Fruit fly (Drosophila melanogaster): ENCODE measurements around the gene TSG101.

The TSG101 gene

DNA sequence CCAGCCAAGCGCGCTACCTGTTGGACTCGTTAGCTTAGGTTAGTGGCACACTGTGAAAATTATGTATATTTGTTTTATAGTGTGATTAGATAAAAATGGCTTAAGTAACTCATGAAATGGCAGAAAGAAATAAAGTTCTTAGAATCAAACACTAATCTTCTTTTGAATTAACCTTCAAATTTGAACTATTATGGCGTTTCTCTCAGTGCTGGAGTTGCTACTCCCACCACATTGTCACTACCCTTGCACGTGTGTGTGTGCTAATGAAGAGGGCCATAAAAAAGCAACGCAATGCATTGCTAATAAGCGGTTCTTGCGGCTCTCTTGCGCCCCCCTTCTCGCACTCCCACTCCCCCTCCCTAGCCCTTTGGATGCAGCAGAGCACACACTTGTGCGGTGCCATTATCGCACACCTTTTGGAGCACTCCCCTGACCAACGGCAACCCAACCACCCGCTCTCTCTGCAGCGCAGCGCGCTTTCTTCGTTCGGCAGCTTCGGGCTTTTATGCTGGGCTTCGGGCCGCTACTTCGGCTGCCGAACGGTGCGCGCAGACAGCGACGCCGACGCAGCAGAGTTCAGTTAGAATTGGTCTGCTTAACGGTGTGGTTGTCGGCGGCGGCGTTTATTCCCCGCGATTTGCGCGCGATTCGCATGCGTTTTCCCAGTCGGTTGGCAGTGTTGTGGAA lies 48.7 kb downstream of the TSG101 start (continued):
- TF ChIP-seq ro (GFP tag; IDR thresholded peaks at IDR 0.05) (peak; percentile 78), jigr1 (GFP tag; IDR thresholded peaks at IDR 0.05) (peak; percentile 78; the same call in 2 of the 3 replicates), lmd (GFP tag; IDR thresholded peaks at IDR 0.05) (peak; percentile 90), HLH3B (GFP tag; IDR thresholded peaks at IDR 0.05) (peak; percentile 95), CG15514 (GFP tag; optimal IDR thresholded peaks at IDR 0.05) (peak; percentile 52), Ravus (GFP tag; IDR thresholded peaks at IDR 0.05) (peak; percentile 73), vvl (GFP tag; IDR thresholded peaks at IDR 0.05) (peak; percentile 97), sd (tag; optimal IDR thresholded peaks at IDR 0.05) (peak; percentile 25), CG12219 (GFP tag; optimal IDR thresholded peaks at IDR 0.05) (peak; percentile 88), Meics (GFP tag; optimal IDR thresholded peaks at IDR 0.05) (peak; percentile 73), Xbp1 (GFP tag; optimal IDR thresholded peaks at IDR 0.05) (peak; percentile 93), CG4730 (GFP tag; IDR thresholded peaks at IDR 0.05) (peak; percentile 84), hbn (GFP tag; IDR thresholded peaks at IDR 0.05; ENCODE audit: partially characterized antibody) (no peak), CG6813 (GFP tag; optimal IDR thresholded peaks at IDR 0.05) (peak; percentile 77), CG1792 (GFP tag; optimal IDR thresholded peaks at IDR 0.05) (peak; percentile 77), CG1603 (tag; optimal IDR thresholded peaks at IDR 0.05) (peak; percentile 95), inv (GFP tag; IDR thresholded peaks at IDR 0.05; ENCODE audit: partially characterized antibody) (no peak), Lim3 (GFP tag; IDR thresholded peaks at IDR 0.05) (peak; percentile 79; the same call in 1 of the 2 replicates), CG9876 (GFP tag; optimal IDR thresholded peaks at IDR 0.05) (peak; percentile 60), yki (optimal IDR thresholded peaks at IDR 0.05) (no peak), MESR4 (GFP tag; optimal IDR thresholded peaks at IDR 0.05) (peak; percentile 23), CG13624 (GFP tag; optimal IDR thresholded peaks at IDR 0.05) (peak; percentile 74), vfl (GFP tag; optimal IDR thresholded peaks at IDR 0.05) (peak; percentile 37), chinmo (GFP tag; IDR thresholded peaks at IDR 0.05; ENCODE audit: partially characterized antibody) (peak; percentile 99), trem (tag; optimal IDR thresholded peaks at IDR 0.05) (peak; percentile 84), esg (GFP tag; conservative IDR thresholded peaks at IDR 0.05) (peak; percentile 89), row (GFP tag; IDR thresholded peaks at IDR 0.05) (peak; percentile 93), pb (GFP tag; optimal IDR thresholded peaks at IDR 0.05) (peak; percentile 69), cg (GFP tag; optimal IDR thresholded peaks at IDR 0.05) (peak; percentile 72), seq (GFP tag; IDR thresholded peaks at IDR 0.05) (peak; percentile 87), CG2199 (GFP tag; IDR thresholded peaks at IDR 0.05) (peak; percentile 87; the same call in 2 of the 3 replicates), Nf-YB (GFP tag; optimal IDR thresholded peaks at IDR 0.05) (peak; percentile 69), H15 (GFP tag; IDR thresholded peaks at IDR 0.05) (peak; percentile 92), CG13424 (tag; optimal IDR thresholded peaks at IDR 0.05) (peak; percentile 92), run (tag; optimal IDR thresholded peaks at IDR 0.05) (peak; percentile 82), Dp (GFP tag; optimal IDR thresholded peaks at IDR 0.05) (no peak), abd-A (tag; optimal IDR thresholded peaks at IDR 0.05) (peak; percentile 53), pho (GFP tag; optimal IDR thresholded peaks at IDR 0.05) (peak; percentile 64), CG4854 (GFP tag; optimal IDR thresholded peaks at IDR 0.05) (peak; percentile 68), maf-S (GFP tag; optimal IDR thresholded peaks at IDR 0.05) (peak; percentile 80), ewg (GFP tag; optimal IDR thresholded peaks at IDR 0.05) (peak; percentile 73), kah (GFP tag; optimal IDR thresholded peaks at IDR 0.05) (peak; percentile 74), en (GFP tag; optimal IDR thresholded peaks at IDR 0.05) (peak; percentile 84), stwl (tag; optimal IDR thresholded peaks at IDR 0.05) (no peak), Camta (GFP tag; optimal IDR thresholded peaks at IDR 0.05) (peak; percentile 92), gfzf (GFP tag; optimal IDR thresholded peaks at IDR 0.05) (no peak), CG30431 (GFP tag; optimal IDR thresholded peaks at IDR 0.05) (peak; percentile 83), CG10654 (GFP tag; optimal IDR thresholded peaks at IDR 0.05) (peak; percentile 87), CG32767 (GFP tag; IDR thresholded peaks at IDR 0.05) (peak; percentile 87), CG10979 (tag; optimal IDR thresholded peaks at IDR 0.05) (peak; percentile 95)
